Worm (Caenorhabditis elegans) whole organism, L4 larva: Measurements from ENCODE around the gene vdac-1.
A peak's percentile ranks its signal among the peaks of the same experiment; 100 is the strongest.

ENCODE experiments used
- F10B5.3 ChIP-seq: sonication (generic microtip); optimal IDR thresholded peaks from 2 replicates; lab custom pipeline; 2016; ENCODE audit warnings: mild to moderate bottlenecking, missing genetic modification characterization, missing compliant biosample characterization
- R02D3.7 ChIP-seq: fragments of 150-350 bp; sonication (generic microtip); optimal IDR thresholded peaks from 3 replicates; lab custom pipeline; 2014; ENCODE audit warnings: missing biosample characterization, missing genetic modification characterization
- T20F7.1 ChIP-seq: fragments of 200-800 bp; sonication (Bioruptor generic); optimal IDR thresholded peaks from 2 replicates; lab custom pipeline; 2018; ENCODE audit warnings: mild to moderate bottlenecking, missing genetic modification characterization, missing compliant biosample characterization
- aha-1 ChIP-seq: fragments of 150-350 bp; peaks from one replicate; lab custom pipeline; 2014; ENCODE audit warnings: missing biosample characterization, missing genetic modification characterization
- ceh-82 ChIP-seq: sonication (generic microtip); optimal IDR thresholded peaks from 2 replicates; lab custom pipeline; 2017; ENCODE audit warnings: missing biosample characterization, missing genetic modification characterization
- ctbp-1 ChIP-seq: fragments of 200-800 bp; sonication (Bioruptor generic); IDR thresholded peaks from 2 replicates; pipeline ENCODE4 v1.3.6; 2022; ENCODE audit warnings: missing genetic modification reagents, missing genetic modification characterization, missing compliant biosample characterization
- daf-16 ChIP-seq, 3 experiments: sonication (generic microtip); optimal IDR thresholded peaks; 2 replicates each; lab custom pipeline; 2016 to 2017; ENCODE audit warnings: missing genetic modification characterization in 3 of 3, missing genetic modification reagents in 3 of 3, mild to moderate bottlenecking in 2 of 3, missing compliant biosample characterization in 2 of 3, missing biosample characterization in 1 of 3, moderate library complexity in 1 of 3
- dmd-6 ChIP-seq: fragments of 200-800 bp; sonication (Bioruptor generic); IDR thresholded peaks from 2 replicates; pipeline ENCODE4 v1.3.6; 2022; ENCODE audit warnings: missing genetic modification reagents, missing genetic modification characterization, missing compliant biosample characterization
- duxl-1 ChIP-seq: sonication (generic microtip); optimal IDR thresholded peaks from 2 replicates; lab custom pipeline; 2016; ENCODE audit warnings: mild to moderate bottlenecking, missing genetic modification characterization, moderate library complexity, missing compliant biosample characterization; ENCODE audit not compliant: poor library complexity
- dve-1 ChIP-seq: sonication (generic microtip); optimal IDR thresholded peaks from 2 replicates; lab custom pipeline; 2017; ENCODE audit warnings: antibody characterized with exemption, mild to moderate bottlenecking, missing genetic modification characterization, missing compliant biosample characterization; ENCODE audit not compliant: insufficient read depth
- egl-43 ChIP-seq: fragments of 200-800 bp; sonication (Bioruptor generic); IDR thresholded peaks from 2 replicates; pipeline ENCODE4 v1.3.6; 2022; ENCODE audit warnings: missing genetic modification reagents, missing genetic modification characterization, missing compliant biosample characterization
- fkh-10 ChIP-seq: fragments of 150-350 bp; optimal IDR thresholded peaks from 2 replicates; lab custom pipeline; 2014; ENCODE audit warnings: missing biosample characterization, missing genetic modification reagents, missing genetic modification characterization
- fos-1 ChIP-seq: fragments of 150-350 bp; optimal IDR thresholded peaks from 2 replicates; lab custom pipeline; 2014; ENCODE audit warnings: missing biosample characterization, missing genetic modification characterization
- gei-8 ChIP-seq: fragments of 200-800 bp; sonication (Bioruptor generic); optimal IDR thresholded peaks from 2 replicates; lab custom pipeline; 2018; ENCODE audit warnings: mild to moderate bottlenecking, missing genetic modification characterization, missing compliant biosample characterization
- hlh-11 ChIP-seq: fragments of 200-800 bp; sonication (Bioruptor generic); optimal IDR thresholded peaks from 2 replicates; lab custom pipeline; 2018; ENCODE audit warnings: mild to moderate bottlenecking, missing genetic modification characterization, missing compliant biosample characterization
- hmg-1.1 ChIP-seq: fragments of 200-800 bp; sonication (Bioruptor generic); IDR thresholded peaks from 2 replicates; pipeline ENCODE4 v1.3.6; 2022; ENCODE audit warnings: missing genetic modification reagents, missing genetic modification characterization, missing compliant biosample characterization
- jun-1 ChIP-seq: fragments of 150-350 bp; optimal IDR thresholded peaks from 2 replicates; lab custom pipeline; 2014; ENCODE audit warnings: missing biosample characterization, missing genetic modification reagents, missing genetic modification characterization
- lim-7 ChIP-seq: fragments of 200-800 bp; sonication (Bioruptor generic); IDR thresholded peaks from 2 replicates; pipeline ENCODE4 v1.3.6; 2022; ENCODE audit warnings: missing genetic modification characterization, missing compliant biosample characterization
- lin-29 ChIP-seq: fragments of 200-800 bp; sonication (Bioruptor generic); IDR thresholded peaks from 2 replicates; pipeline ENCODE4 v1.3.6; 2022; ENCODE audit warnings: missing genetic modification reagents, missing genetic modification characterization, missing compliant biosample characterization
- lin-39 ChIP-seq: fragments of 150-350 bp; optimal IDR thresholded peaks from 2 replicates; lab custom pipeline; 2014; ENCODE audit warnings: missing biosample characterization, missing genetic modification reagents, missing genetic modification characterization
- lsy-2 ChIP-seq, 2 experiments: fragments of 150-350 bp in 1 of 2; sonication (generic microtip) in 1 of 2; optimal IDR thresholded peaks; 2 replicates each; lab custom pipeline; 2014 to 2017; ENCODE audit warnings: missing biosample characterization in 2 of 2, missing genetic modification characterization in 2 of 2
- madf-9 ChIP-seq: fragments of 200-800 bp; sonication (Bioruptor generic); conservative IDR thresholded peaks from 2 replicates; pipeline ENCODE4 v1.3.6; 2022; ENCODE audit warnings: missing genetic modification reagents, missing genetic modification characterization, missing compliant biosample characterization
- mep-1 ChIP-seq: fragments of 150-350 bp; sonication (generic microtip); optimal IDR thresholded peaks from 3 replicates; lab custom pipeline; 2014; ENCODE audit warnings: missing biosample characterization, missing genetic modification characterization
- mxl-2 ChIP-seq: fragments of 200-800 bp; sonication (Bioruptor generic); conservative IDR thresholded peaks from 2 replicates; pipeline ENCODE4 v1.3.6; 2022; ENCODE audit warnings: missing genetic modification reagents, missing genetic modification characterization, missing compliant biosample characterization
- nhr-102 ChIP-seq: sonication (generic microtip); optimal IDR thresholded peaks from 2 replicates; lab custom pipeline; 2016; ENCODE audit warnings: mild to moderate bottlenecking, missing genetic modification characterization, moderate library complexity, missing compliant biosample characterization
- nhr-11 ChIP-seq: fragments of 150-350 bp; optimal IDR thresholded peaks from 2 replicates; lab custom pipeline; 2014; ENCODE audit warnings: missing biosample characterization, missing genetic modification characterization
- nhr-237 ChIP-seq: sonication (generic microtip); optimal IDR thresholded peaks from 2 replicates; lab custom pipeline; 2017; ENCODE audit warnings: missing biosample characterization, missing genetic modification characterization
- nhr-25 ChIP-seq: sonication (generic microtip); optimal IDR thresholded peaks from 2 replicates; lab custom pipeline; 2017; ENCODE audit warnings: missing genetic modification characterization, mild to moderate bottlenecking, missing compliant biosample characterization, antibody characterized with exemption, moderate library complexity, borderline replicate concordance; ENCODE audit not compliant: insufficient read depth
- nhr-28 ChIP-seq: fragments of 150-350 bp; optimal IDR thresholded peaks from 2 replicates; lab custom pipeline; 2014; ENCODE audit warnings: missing biosample characterization, missing genetic modification characterization
- nhr-6 ChIP-seq: fragments of 150-350 bp; optimal IDR thresholded peaks from 2 replicates; lab custom pipeline; 2014; ENCODE audit warnings: missing biosample characterization, missing genetic modification characterization
- pha-4 ChIP-seq, 2 experiments: fragments of 150-350 bp in 1 of 2; fragments of 200-800 bp in 1 of 2; sonication (Bioruptor generic) in 1 of 2; IDR thresholded peaks in 1 of 2; optimal IDR thresholded peaks in 1 of 2; 2 replicates each; pipeline versions ENCODE4 v1.3.6 to Lab custom; 2014 to 2022; ENCODE audit warnings: missing genetic modification characterization in 2 of 2, missing genetic modification reagents in 2 of 2, missing biosample characterization in 1 of 2, missing compliant biosample characterization in 1 of 2
- php-3 ChIP-seq: fragments of 200-800 bp; sonication (Bioruptor generic); IDR thresholded peaks from 2 replicates; pipeline ENCODE4 v1.3.6; 2022; ENCODE audit warnings: missing genetic modification reagents, missing genetic modification characterization, missing compliant biosample characterization
- pqm-1 ChIP-seq: sonication (generic microtip); optimal IDR thresholded peaks from 2 replicates; lab custom pipeline; 2017; ENCODE audit warnings: missing biosample characterization, missing genetic modification characterization
- rbr-2 ChIP-seq: sonication (generic microtip); optimal IDR thresholded peaks from 2 replicates; lab custom pipeline; 2016; ENCODE audit warnings: missing genotype, missing genetic modification characterization, missing compliant biosample characterization
- spr-1 ChIP-seq: sonication (generic microtip); optimal IDR thresholded peaks from 2 replicates; lab custom pipeline; 2016; ENCODE audit warnings: mild to moderate bottlenecking, missing genetic modification characterization, missing compliant biosample characterization
- tra-1 ChIP-seq: fragments of 200-800 bp; sonication (Bioruptor generic); IDR thresholded peaks from 2 replicates; pipeline ENCODE4 v1.3.6; 2022; ENCODE audit warnings: missing genetic modification reagents, missing genetic modification characterization, missing compliant biosample characterization
- unc-130 ChIP-seq: sonication (generic microtip); optimal IDR thresholded peaks from 2 replicates; lab custom pipeline; 2016; ENCODE audit warnings: missing genetic modification reagents, missing genetic modification characterization, missing compliant biosample characterization
- zag-1 ChIP-seq: fragments of 150-350 bp; optimal IDR thresholded peaks from 2 replicates; lab custom pipeline; 2014; ENCODE audit warnings: missing biosample characterization, missing genetic modification characterization
- zfp-2 ChIP-seq: sonication (generic microtip); optimal IDR thresholded peaks from 2 replicates; lab custom pipeline; 2016; ENCODE audit warnings: mild to moderate bottlenecking, missing genetic modification characterization, missing compliant biosample characterization

vdac-1 gene

DNA sequence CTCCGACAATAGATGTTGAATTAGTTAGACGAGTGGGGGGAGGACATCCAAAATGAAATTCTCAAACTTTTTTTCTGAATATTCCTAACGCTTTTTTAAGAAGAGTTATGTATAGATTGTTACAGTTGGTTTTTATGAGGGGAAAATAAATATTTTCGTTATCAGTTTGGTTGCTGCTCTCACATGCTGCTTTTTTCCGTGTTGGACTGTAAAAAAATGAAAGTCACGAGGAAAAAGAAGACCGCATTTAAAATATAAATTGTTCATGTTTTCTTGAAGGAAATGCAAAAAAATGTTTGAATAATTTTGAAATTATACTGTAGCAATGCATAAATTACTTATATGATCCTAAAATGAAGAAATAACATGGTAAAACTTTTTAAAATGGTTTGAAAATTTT lies 13.2 kb upstream of the vdac-1 start (continued):
- TF ChIP-seq daf-16 (GFP tag; optimal IDR thresholded peaks at IDR 0.05; lab: Kevin White, UChicago) (no peak), daf-16 (tag; optimal IDR thresholded peaks at IDR 0.05; lab: Kevin White, UChicago) (peak; percentile 40), lim-7 (GFP tag; lab: Robert Waterston, UW) (no peak), madf-9 (GFP tag; lab: Robert Waterston, UW) (no peak), lin-29 (GFP tag; lab: Robert Waterston, UW) (no peak), R02D3.7 (tag; lab: Kevin White, UChicago) (no peak), jun-1 (no peak), tra-1 (GFP tag; lab: Robert Waterston, UW) (no peak), fos-1 (no peak), mep-1 (tag; lab: Kevin White, UChicago) (peak; percentile 34), nhr-28 (peak; percentile 22), egl-43 (GFP tag; lab: Robert Waterston, UW) (no peak), dmd-6 (peak; percentile 36; the same call in 1 of the 2 replicates), nhr-6 (tag; lab: Kevin White, UChicago) (no peak), zag-1 (tag; lab: Kevin White, UChicago) (no peak), zfp-2 (tag; lab: Kevin White, UChicago) (no peak), F10B5.3 (tag; lab: Kevin White, UChicago) (no peak), lin-39 (no peak), fkh-10 (GFP tag; lab: Kevin White, UChicago) (no peak), rbr-2 (tag; lab: Kevin White, UChicago) (no peak), unc-130 (GFP tag; lab: Kevin White, UChicago) (no peak), nhr-25 (no peak), nhr-102 (tag; lab: Kevin White, UChicago) (no peak), php-3 (GFP tag; lab: Robert Waterston, UW) (peak; percentile 39; the same call in 1 of the 2 replicates), lsy-2 (tag; optimal IDR thresholded peaks at IDR 0.05; lab: Kevin White, UChicago) (no peak), gei-8 (GFP tag; lab: Kevin White, UChicago) (no peak), pqm-1 (tag; lab: Kevin White, UChicago) (peak; percentile 7), hmg-1.1 (no peak), T20F7.1 (no peak), aha-1 (tag; lab: Kevin White, UChicago) (peak; percentile 17), ceh-82 (tag; lab: Kevin White, UChicago) (no peak)
- TF ChIP-seq, all 104 proteins: peak for 11

DNA sequence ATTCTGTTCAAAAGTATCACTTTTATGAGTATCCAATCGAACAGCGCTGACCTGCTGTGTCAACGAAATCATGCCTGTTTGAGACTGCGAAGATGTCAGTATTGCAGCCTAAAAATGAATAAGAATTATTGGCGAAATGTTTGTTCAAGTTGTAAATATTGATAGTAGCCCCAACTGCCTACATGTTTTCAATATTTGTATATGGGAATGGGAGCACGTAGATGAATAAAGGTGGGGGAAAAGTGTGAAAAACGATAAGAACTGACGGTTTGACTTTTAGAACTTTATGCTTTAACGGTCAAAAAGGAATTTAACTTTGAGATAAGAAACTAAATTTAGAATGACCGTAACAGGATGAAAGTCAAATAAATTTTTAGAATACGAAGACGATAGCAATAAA lies 12.6 kb upstream of the vdac-1 start:
- TF ChIP-seq pqm-1 (tag; lab: Kevin White, UChicago) (peak; percentile 44), pha-4 (GFP tag; IDR thresholded peaks at IDR 0.05; lab: Robert Waterston, UW) (no peak), pha-4 (tag; optimal IDR thresholded peaks at IDR 0.05; lab: Kevin White, UChicago) (no peak), duxl-1 (tag; lab: Kevin White, UChicago) (no peak), daf-16 (GFP tag; optimal IDR thresholded peaks at IDR 0.05; lab: Kevin White, UChicago) (no peak), daf-16 (tag; optimal IDR thresholded peaks at IDR 0.05; lab: Kevin White, UChicago) (peak; percentile 93), nhr-28 (peak; percentile 10), nhr-11 (tag; lab: Kevin White, UChicago) (no peak), hmg-1.1 (no peak), fkh-10 (GFP tag; lab: Kevin White, UChicago) (no peak), ctbp-1 (GFP tag; lab: Robert Waterston, UW) (no peak), hlh-11 (no peak), nhr-237 (tag; lab: Kevin White, UChicago) (no peak), nhr-25 (no peak), spr-1 (tag; lab: Kevin White, UChicago) (no peak), mxl-2 (GFP tag; lab: Robert Waterston, UW) (no peak), dve-1 (tag; lab: Kevin White, UChicago) (peak; percentile 71)
